Fruit fly (Drosophila melanogaster) whole organism, embryonic: Measurements from ENCODE around the gene trbl.
A peak's percentile ranks its signal among the peaks of the same experiment; 100 is the strongest.

Experiments used
- Aef1 ChIP-seq: fragments of 200-800 bp; sonication (Bioruptor generic); IDR thresholded peaks from 3 replicates; pipeline ENCODE4 v1.3.6; 2022; ENCODE audit warnings: missing biosample characterization, missing genetic modification characterization
- Atf-2 ChIP-seq: fragments of 200-800 bp; sonication (Bioruptor generic); optimal IDR thresholded peaks from 2 replicates; lab custom pipeline; 2016; ENCODE audit warnings: missing biosample characterization, missing genetic modification characterization
- CG12104 ChIP-seq: fragments of 200-800 bp; sonication (Bioruptor generic); optimal IDR thresholded peaks from 3 replicates; lab custom pipeline; 2016; ENCODE audit warnings: missing biosample characterization, missing genetic modification characterization
- CG12155 ChIP-seq: fragments of 200-800 bp; sonication (Bioruptor generic); optimal IDR thresholded peaks from 3 replicates; lab custom pipeline; 2016; ENCODE audit warnings: missing biosample characterization, missing genetic modification characterization
- CG15479 ChIP-seq: fragments of 200-800 bp; sonication (Bioruptor generic); optimal IDR thresholded peaks from 3 replicates; lab custom pipeline; 2019; ENCODE audit warnings: missing biosample characterization, mild to moderate bottlenecking, missing genetic modification characterization, moderate library complexity
- CG15514 ChIP-seq: fragments of 200-800 bp; sonication (Bioruptor generic); optimal IDR thresholded peaks from 3 replicates; lab custom pipeline; 2017; ENCODE audit warnings: missing biosample characterization, missing genetic modification characterization, mild to moderate bottlenecking, moderate library complexity, missing genetic modification reagents
- CG15696 ChIP-seq: fragments of 200-800 bp; sonication (Bioruptor generic); optimal IDR thresholded peaks from 2 replicates; lab custom pipeline; 2019; ENCODE audit warnings: missing biosample characterization, mild to moderate bottlenecking, missing genetic modification characterization, moderate library complexity
- CG1647 ChIP-seq: fragments of 200-800 bp; sonication (Bioruptor generic); optimal IDR thresholded peaks from 3 replicates; lab custom pipeline; 2016; ENCODE audit warnings: missing biosample characterization, missing genetic modification characterization
- CG17612 ChIP-seq: fragments of 200-800 bp; sonication (Bioruptor generic); IDR thresholded peaks from 2 replicates; pipeline ENCODE4 v1.3.6; 2022; ENCODE audit warnings: missing biosample characterization, missing genetic modification characterization
- CG17829 ChIP-seq: fragments of 200-800 bp; optimal IDR thresholded peaks from 2 replicates; lab custom pipeline; 2019; ENCODE audit warnings: missing biosample characterization, mild to moderate bottlenecking, missing genetic modification characterization, moderate library complexity
- CG18262 ChIP-seq: fragments of 200-800 bp; optimal IDR thresholded peaks from 3 replicates; lab custom pipeline; 2019; ENCODE audit warnings: missing biosample characterization, mild to moderate bottlenecking, missing genetic modification characterization, moderate library complexity
- CG32767 ChIP-seq: fragments of 200-800 bp; sonication (Bioruptor generic); IDR thresholded peaks from 2 replicates; pipeline ENCODE4 v1.3.6; 2022; ENCODE audit warnings: missing biosample characterization, missing genetic modification characterization
- CG3726 ChIP-seq: fragments of 200-800 bp; sonication (Bioruptor generic); IDR thresholded peaks from 3 replicates; pipeline ENCODE4, ENCODE4 v1.3.6; 2022; ENCODE audit warnings: missing biosample characterization, missing genetic modification characterization
- CG5953 ChIP-seq: fragments of 200-800 bp; sonication (Bioruptor generic); IDR thresholded peaks from 2 replicates; pipeline ENCODE4 v1.3.6; 2022; ENCODE audit warnings: missing biosample characterization, missing genetic modification characterization
- CG7556 ChIP-seq: fragments of 200-800 bp; sonication (Bioruptor generic); optimal IDR thresholded peaks from 2 replicates; lab custom pipeline; 2017; ENCODE audit warnings: missing biosample characterization, mild to moderate bottlenecking, missing genetic modification characterization
- CG7963 ChIP-seq: fragments of 200-800 bp; sonication (Bioruptor generic); IDR thresholded peaks from 3 replicates; pipeline ENCODE4 v1.3.6; 2022; ENCODE audit warnings: missing biosample characterization, missing genetic modification characterization; ENCODE audit not compliant: partially characterized antibody
- CG9817 ChIP-seq: fragments of 200-800 bp; sonication (Bioruptor generic); optimal IDR thresholded peaks from 2 replicates; lab custom pipeline; 2018; ENCODE audit warnings: missing biosample characterization, mild to moderate bottlenecking, missing genetic modification characterization, moderate library complexity
- Dip2 ChIP-seq: fragments of 200-800 bp; sonication (Bioruptor generic); IDR thresholded peaks from 2 replicates; pipeline ENCODE4 v1.3.6; 2022; ENCODE audit warnings: missing biosample characterization, missing genetic modification characterization
- E2f1 ChIP-seq: fragments of 200-800 bp; sonication (Bioruptor generic); IDR thresholded peaks from 2 replicates; pipeline ENCODE4 v1.3.6; 2022; ENCODE audit warnings: missing biosample characterization, missing genetic modification characterization
- Ets97D ChIP-seq: fragments of 200-800 bp; sonication (Bioruptor generic); optimal IDR thresholded peaks from 3 replicates; lab custom pipeline; 2016; ENCODE audit warnings: missing biosample characterization, missing genetic modification characterization
- Hmr ChIP-seq: fragments of 200-800 bp; sonication (Bioruptor generic); optimal IDR thresholded peaks from 3 replicates; lab custom pipeline; 2017; ENCODE audit warnings: mild to moderate bottlenecking, missing biosample characterization, missing genetic modification reagents, missing genetic modification characterization
- Meics ChIP-seq: fragments of 200-800 bp; sonication (Bioruptor generic); optimal IDR thresholded peaks from 2 replicates; lab custom pipeline; 2017; ENCODE audit warnings: missing biosample characterization, mild to moderate bottlenecking, missing genetic modification characterization
- Nf-YA ChIP-seq: fragments of 200-800 bp; sonication (Bioruptor generic); IDR thresholded peaks from 2 replicates; pipeline ENCODE4 v1.3.6; 2022; ENCODE audit warnings: missing biosample characterization, missing genetic modification characterization
- Spps ChIP-seq: fragments of 200-800 bp; sonication (Bioruptor generic); optimal IDR thresholded peaks from 2 replicates; lab custom pipeline; 2018; ENCODE audit warnings: missing biosample characterization, mild to moderate bottlenecking, missing genetic modification characterization
- Sry-δ ChIP-seq: fragments of 200-800 bp; sonication (Bioruptor generic); optimal IDR thresholded peaks from 2 replicates; lab custom pipeline; 2016; ENCODE audit warnings: missing biosample characterization, missing genetic modification characterization
- cato ChIP-seq: fragments of 200-800 bp; sonication (Bioruptor generic); optimal IDR thresholded peaks from 2 replicates; lab custom pipeline; 2016; ENCODE audit warnings: missing biosample characterization, missing genetic modification characterization, borderline replicate concordance
- caup ChIP-seq: fragments of 200-800 bp; sonication (Bioruptor generic); optimal IDR thresholded peaks from 3 replicates; lab custom pipeline; 2017; ENCODE audit warnings: missing biosample characterization, mild to moderate bottlenecking, missing genetic modification characterization, moderate library complexity; ENCODE audit not compliant: severe bottlenecking
- chn ChIP-seq: fragments of 200-800 bp; sonication (Bioruptor generic); optimal IDR thresholded peaks from 2 replicates; lab custom pipeline; 2016; ENCODE audit warnings: missing biosample characterization, missing genetic modification characterization
- crol ChIP-seq: fragments of 200-800 bp; sonication (Bioruptor generic); IDR thresholded peaks from 2 replicates; pipeline ENCODE4 v1.3.6; 2022; ENCODE audit warnings: missing biosample characterization, missing genetic modification characterization
- dm ChIP-seq: fragments of 200-800 bp; sonication (Bioruptor generic); optimal IDR thresholded peaks from 3 replicates; lab custom pipeline; 2016; ENCODE audit warnings: missing biosample characterization, missing genetic modification characterization
- emc ChIP-seq: fragments of 200-800 bp; sonication (Bioruptor generic); optimal IDR thresholded peaks from 2 replicates; lab custom pipeline; 2016; ENCODE audit warnings: missing biosample characterization, missing genetic modification characterization
- esg ChIP-seq: fragments of 200-800 bp; sonication (Bioruptor generic); conservative IDR thresholded peaks from 2 replicates; pipeline ENCODE4 v1.3.6; 2022; ENCODE audit warnings: missing biosample characterization, missing genetic modification characterization
- fru ChIP-seq: fragments of >200 bp; optimal IDR thresholded peaks from 2 replicates; lab custom pipeline; 2017
- gro ChIP-seq: fragments of 200-800 bp; sonication (Bioruptor generic); optimal IDR thresholded peaks from 2 replicates; lab custom pipeline; 2016; ENCODE audit warnings: missing biosample characterization, missing genetic modification characterization
- her ChIP-seq: fragments of 200-800 bp; sonication (Bioruptor generic); optimal IDR thresholded peaks from 2 replicates; lab custom pipeline; 2016; ENCODE audit warnings: missing biosample characterization, missing genetic modification characterization
- pnt ChIP-seq: fragments of 200-800 bp; sonication (Bioruptor generic); optimal IDR thresholded peaks from 3 replicates; lab custom pipeline; 2016; ENCODE audit warnings: missing biosample characterization, missing genetic modification characterization
- pzg ChIP-seq: fragments of 200-800 bp; sonication (Bioruptor generic); optimal IDR thresholded peaks from 3 replicates; lab custom pipeline; 2018; ENCODE audit warnings: missing biosample characterization, mild to moderate bottlenecking, missing genetic modification characterization, moderate library complexity
- scrt ChIP-seq: fragments of 200-800 bp; sonication (Bioruptor generic); optimal IDR thresholded peaks from 2 replicates; lab custom pipeline; 2018; ENCODE audit warnings: missing biosample characterization, mild to moderate bottlenecking, missing genetic modification characterization, moderate library complexity
- shn ChIP-seq: fragments of 200-800 bp; sonication (Bioruptor generic); optimal IDR thresholded peaks from 3 replicates; lab custom pipeline; 2016; ENCODE audit warnings: missing biosample characterization, missing genetic modification characterization
- tio ChIP-seq: fragments of 200-800 bp; sonication (Bioruptor generic); optimal IDR thresholded peaks from 2 replicates; lab custom pipeline; 2017; ENCODE audit warnings: missing biosample characterization, missing genetic modification characterization, inconsistent platforms
- tx ChIP-seq: fragments of 200-800 bp; sonication (Bioruptor generic); optimal IDR thresholded peaks from 2 replicates; lab custom pipeline; 2016; ENCODE audit warnings: missing biosample characterization, missing genetic modification characterization
- unc-4 ChIP-seq: fragments of 200-800 bp; sonication (Bioruptor generic); IDR thresholded peaks from 2 replicates; pipeline ENCODE4 v1.3.6; 2022; ENCODE audit warnings: missing biosample characterization, missing genetic modification characterization; ENCODE audit not compliant: partially characterized antibody
- vvl ChIP-seq: fragments of 200-800 bp; sonication (Bioruptor generic); IDR thresholded peaks from 2 replicates; pipeline ENCODE4 v1.3.6; 2022; ENCODE audit warnings: missing biosample characterization, missing genetic modification characterization

trbl gene

dm6 chr3L:20375878-20376563, 25.4 kb downstream of the trbl start, which contains the start of the genes Ide and RhoBTB (continued):
- TF ChIP-seq CG12155 (GFP tag; lab: Kevin White, UChicago), result peak; percentile 86
- TF ChIP-seq scrt, result no peak
- peak; percentile 86 for TF ChIP-seq chn (GFP tag; lab: Kevin White, UChicago)
- no peak for TF ChIP-seq Nf-YA (GFP tag; lab: Robert Waterston, UW)
- peak; percentile 79 for TF ChIP-seq tx
- TF ChIP-seq CG17612 (GFP tag; lab: Robert Waterston, UW), result no peak
- TF ChIP-seq gro (GFP tag; lab: Kevin White, UChicago), result peak; percentile 84
- TF ChIP-seq CG32767 (GFP tag; lab: Robert Waterston, UW), result no peak
- peak; percentile 69 for TF ChIP-seq CG12104 (GFP tag; lab: Kevin White, UChicago)
- peak; percentile 85 for TF ChIP-seq Atf-2 (GFP tag; lab: Kevin White, UChicago)
- no peak for TF ChIP-seq CG18262 (tag; lab: Kevin White, UChicago)
- TF ChIP-seq pnt (GFP tag; lab: Kevin White, UChicago), result peak; percentile 91
- peak; percentile 76 for TF ChIP-seq CG1647
- peak; percentile 73 for TF ChIP-seq pzg
- peak; percentile 87 for TF ChIP-seq Ets97D (GFP tag; lab: Kevin White, UChicago)
- peak; percentile 46; the same call in 1 of the 2 replicates for TF ChIP-seq E2f1 (GFP tag; lab: Robert Waterston, UW)
- no peak for TF ChIP-seq tio (GFP tag; lab: Kevin White, UChicago)
- no peak for TF ChIP-seq unc-4 (GFP tag; lab: Robert Waterston, UW)
- TF ChIP-seq CG7963 (GFP tag; lab: Robert Waterston, UW), result no peak
- peak; percentile 72 for TF ChIP-seq dm
- peak; percentile 90 for TF ChIP-seq shn (GFP tag; lab: Kevin White, UChicago)
- peak; percentile 31; the same call in 1 of the 2 replicates for TF ChIP-seq Dip2 (GFP tag; lab: Robert Waterston, UW)
- peak; percentile 66 for TF ChIP-seq Sry-δ (GFP tag; lab: Kevin White, UChicago)
- TF ChIP-seq her, result peak; percentile 53
- peak; percentile 83 for TF ChIP-seq Hmr
- peak; percentile 77 for TF ChIP-seq esg (GFP tag; lab: Robert Waterston, UW)
- no peak for TF ChIP-seq CG5953 (GFP tag; lab: Robert Waterston, UW)
- TF ChIP-seq crol (GFP tag; lab: Robert Waterston, UW), result peak; percentile 36; the same call in 1 of the 2 replicates
- peak; percentile 77 for TF ChIP-seq cato (GFP tag; lab: Kevin White, UChicago)
- peak; percentile 79 for TF ChIP-seq CG17829
- peak; percentile 49 for TF ChIP-seq emc (GFP tag; lab: Kevin White, UChicago)
- TF ChIP-seq CG9817 (tag; lab: Kevin White, UChicago), result peak; percentile 95
- TF ChIP-seq fru, result no peak
- peak; percentile 71 for TF ChIP-seq Meics (GFP tag; lab: Kevin White, UChicago)
- peak; percentile 69 for TF ChIP-seq CG7556
- peak; percentile 64 for TF ChIP-seq CG15479
- peak; percentile 59 for TF ChIP-seq caup
- peak; percentile 78 for TF ChIP-seq Aef1 (GFP tag; lab: Robert Waterston, UW)
- TF ChIP-seq CG15696 (tag; lab: Kevin White, UChicago), result peak; percentile 72
- peak; percentile 66; the same call in 1 of the 2 replicates for TF ChIP-seq vvl (GFP tag; lab: Robert Waterston, UW)
- TF ChIP-seq CG3726 (GFP tag; lab: Robert Waterston, UW), result no peak
- peak; percentile 98 for TF ChIP-seq CG15514 (GFP tag; lab: Kevin White, UChicago)
- TF ChIP-seq Spps (tag; lab: Kevin White, UChicago), result no peak
